Fruit fly (Drosophila melanogaster): ENCODE measurements around the gene lost.

Gene lost

dm6 chr3R:4433441-4434077, 30.7 kb downstream of the lost start, which contains the start of the genes eIF3a and CG1074 (continued):
- TF ChIP-seq onecut (GFP tag; IDR thresholded peaks at IDR 0.05), result peak; percentile 65
- TF ChIP-seq toy (GFP tag; IDR thresholded peaks at IDR 0.05), result peak; percentile 60
- TF ChIP-seq sim (GFP tag; IDR thresholded peaks at IDR 0.05), result no peak
- TF ChIP-seq Deaf1 (tag; optimal IDR thresholded peaks at IDR 0.05), result peak; percentile 71
- 0 out of 2 replicates have a peak, but pooled peaks have one; percentile 31 for TF ChIP-seq CG32772 (GFP tag; IDR thresholded peaks at IDR 0.05)
- TF ChIP-seq gfzf (GFP tag; optimal IDR thresholded peaks at IDR 0.05), result peak; percentile 51
- TF ChIP-seq abd-A (tag; optimal IDR thresholded peaks at IDR 0.05), result no peak
- peak; percentile 96 for TF ChIP-seq unc-4 (GFP tag; IDR thresholded peaks at IDR 0.05; ENCODE audit: partially characterized antibody)
- no peak for TF ChIP-seq sisA (GFP tag; IDR thresholded peaks at IDR 0.05)
- TF ChIP-seq zfh1 (GFP tag; IDR thresholded peaks at IDR 0.05), result peak; percentile 74; the same call in 2 of the 3 replicates
- peak; percentile 58; the same call in 1 of the 2 replicates for TF ChIP-seq CG14014 (GFP tag; IDR thresholded peaks at IDR 0.05)
- TF ChIP-seq CG18619 (GFP tag; optimal IDR thresholded peaks at IDR 0.05), result peak; percentile 70
- peak; percentile 40 for TF ChIP-seq CG13424 (tag; optimal IDR thresholded peaks at IDR 0.05)
- peak; percentile 51 for TF ChIP-seq luna (GFP tag; optimal IDR thresholded peaks at IDR 0.05)
- no peak for TF ChIP-seq D (optimal IDR thresholded peaks at IDR 0.05)
- TF ChIP-seq D (GFP tag; optimal IDR thresholded peaks at IDR 0.05), result no peak
- peak; percentile 91 for TF ChIP-seq Sry-δ (GFP tag; optimal IDR thresholded peaks at IDR 0.05)
- peak; percentile 73 for TF ChIP-seq Side (GFP tag; optimal IDR thresholded peaks at IDR 0.05)
- TF ChIP-seq sr (GFP tag; IDR thresholded peaks at IDR 0.05), result peak; percentile 69; the same call in 2 of the 3 replicates
- peak; percentile 13 for TF ChIP-seq psq (GFP tag; optimal IDR thresholded peaks at IDR 0.05)
- TF ChIP-seq lilli (GFP tag; optimal IDR thresholded peaks at IDR 0.05), result peak; percentile 79
- TF ChIP-seq tna (GFP tag; IDR thresholded peaks at IDR 0.05; ENCODE audit: partially characterized antibody), result peak; percentile 94
- TF ChIP-seq CG2712 (tag; optimal IDR thresholded peaks at IDR 0.05), result peak; percentile 69
- TF ChIP-seq CG9817 (tag; optimal IDR thresholded peaks at IDR 0.05), result peak; percentile 51
- peak; percentile 40; the same call in 1 of the 3 replicates for TF ChIP-seq dysf (GFP tag; IDR thresholded peaks at IDR 0.05)
- TF ChIP-seq tgo (GFP tag; IDR thresholded peaks at IDR 0.05), result no peak; the same call in 2 of the 3 replicates
- peak; percentile 95 for TF ChIP-seq pzg (GFP tag; optimal IDR thresholded peaks at IDR 0.05)
- 0 out of 2 replicates have a peak, but pooled peaks have one; percentile 19 for TF ChIP-seq dimm (GFP tag; IDR thresholded peaks at IDR 0.05)
- TF ChIP-seq CG18764 (GFP tag; optimal IDR thresholded peaks at IDR 0.05), result peak; percentile 31
- peak; percentile 97 for TF ChIP-seq Ets97D (GFP tag; optimal IDR thresholded peaks at IDR 0.05)
- TF ChIP-seq Mad (GFP tag; optimal IDR thresholded peaks at IDR 0.05), result peak; percentile 73
- TF ChIP-seq CG12219 (GFP tag; optimal IDR thresholded peaks at IDR 0.05), result peak; percentile 35
- peak; percentile 85 for TF ChIP-seq vvl (GFP tag; IDR thresholded peaks at IDR 0.05)
- TF ChIP-seq ase (GFP tag; IDR thresholded peaks at IDR 0.05), result peak; percentile 48; the same call in 1 of the 3 replicates
- TF ChIP-seq Meics (GFP tag; optimal IDR thresholded peaks at IDR 0.05), result peak; percentile 76
- TF ChIP-seq sqz (GFP tag; optimal IDR thresholded peaks at IDR 0.05), result no peak
- peak; percentile 99 for TF ChIP-seq BEAF-32 (GFP tag; optimal IDR thresholded peaks at IDR 0.05)
- TF ChIP-seq her (GFP tag; optimal IDR thresholded peaks at IDR 0.05), result peak; percentile 66
- peak; percentile 11 for TF ChIP-seq Elba2 (GFP tag; optimal IDR thresholded peaks at IDR 0.05)
- no peak; the same call in 2 of the 3 replicates for TF ChIP-seq Mrtf (GFP tag; IDR thresholded peaks at IDR 0.05)
- peak; percentile 52 for TF ChIP-seq CG17802 (tag; optimal IDR thresholded peaks at IDR 0.05)
- no peak for TF ChIP-seq Lim3 (GFP tag; IDR thresholded peaks at IDR 0.05)
- TF ChIP-seq PHDP (tag; optimal IDR thresholded peaks at IDR 0.05), result peak; percentile 49
- no peak for TF ChIP-seq nau (GFP tag; optimal IDR thresholded peaks at IDR 0.05)
- no peak for TF ChIP-seq ATbp (GFP tag; optimal IDR thresholded peaks at IDR 0.05)
- no peak for TF ChIP-seq CG15269 (tag; optimal IDR thresholded peaks at IDR 0.05)
- peak; percentile 44 for TF ChIP-seq gsb (GFP tag; IDR thresholded peaks at IDR 0.05)
- peak; percentile 69; the same call in 1 of the 3 replicates for TF ChIP-seq CG2199 (GFP tag; IDR thresholded peaks at IDR 0.05)
- TF ChIP-seq exex (tag; optimal IDR thresholded peaks at IDR 0.05), result no peak

All from whole organism, embryonic.